Fruit fly (Drosophila melanogaster) whole organism, embryonic: Measurements from ENCODE around the gene sick.

ENCODE experiments used
- C15 ChIP-seq: fragments of 200-800 bp; sonication (Bioruptor generic); IDR thresholded peaks from 3 replicates; pipeline ENCODE4 v1.3.6; 2022; ENCODE audit warnings: missing biosample characterization, missing genetic modification characterization
- CG10654 ChIP-seq: fragments of 200-800 bp; sonication (Bioruptor generic); optimal IDR thresholded peaks from 2 replicates; lab custom pipeline; 2016; ENCODE audit warnings: missing biosample characterization, missing genetic modification characterization
- CG10979 ChIP-seq: fragments of 200-800 bp; sonication (Bioruptor generic); optimal IDR thresholded peaks from 2 replicates; lab custom pipeline; 2018; ENCODE audit warnings: missing biosample characterization, mild to moderate bottlenecking, missing genetic modification characterization, moderate library complexity
- CG11093 ChIP-seq: fragments of 200-800 bp; sonication (Bioruptor generic); IDR thresholded peaks from 3 replicates; pipeline ENCODE4 v1.3.6; 2022; ENCODE audit warnings: missing biosample characterization, missing genetic modification characterization
- CG11696 ChIP-seq: fragments of 200-800 bp; sonication (Bioruptor generic); IDR thresholded peaks from 2 replicates; pipeline ENCODE4 v1.3.6; 2022; ENCODE audit warnings: missing biosample characterization, missing genetic modification characterization
- CG12155 ChIP-seq: fragments of 200-800 bp; sonication (Bioruptor generic); optimal IDR thresholded peaks from 3 replicates; lab custom pipeline; 2016; ENCODE audit warnings: missing biosample characterization, missing genetic modification characterization
- CG12299 ChIP-seq: fragments of 200-800 bp; sonication (Bioruptor generic); optimal IDR thresholded peaks from 2 replicates; lab custom pipeline; 2018; ENCODE audit warnings: missing biosample characterization, mild to moderate bottlenecking, missing genetic modification characterization
- CG12659 ChIP-seq: fragments of 200-800 bp; sonication (Bioruptor generic); optimal IDR thresholded peaks from 3 replicates; lab custom pipeline; 2017; ENCODE audit warnings: mild to moderate bottlenecking, missing biosample characterization, missing genetic modification reagents, missing genetic modification characterization
- CG13296 ChIP-seq: fragments of 200-800 bp; sonication (Bioruptor generic); optimal IDR thresholded peaks from 3 replicates; lab custom pipeline; 2018; ENCODE audit warnings: missing biosample characterization, mild to moderate bottlenecking, missing genetic modification characterization
- CG13894 ChIP-seq: fragments of 200-800 bp; sonication (Bioruptor generic); optimal IDR thresholded peaks from 3 replicates; lab custom pipeline; 2018; ENCODE audit warnings: missing biosample characterization, mild to moderate bottlenecking, missing genetic modification characterization, moderate library complexity
- CG1529 ChIP-seq: fragments of 200-800 bp; sonication (Bioruptor generic); optimal IDR thresholded peaks from 3 replicates; lab custom pipeline; 2018; ENCODE audit warnings: missing biosample characterization, missing genetic modification characterization
- CG15696 ChIP-seq: fragments of 200-800 bp; sonication (Bioruptor generic); optimal IDR thresholded peaks from 2 replicates; lab custom pipeline; 2019; ENCODE audit warnings: missing biosample characterization, mild to moderate bottlenecking, missing genetic modification characterization, moderate library complexity
- CG16815 ChIP-seq: fragments of 200-800 bp; sonication (Bioruptor generic); optimal IDR thresholded peaks from 3 replicates; lab custom pipeline; 2017; ENCODE audit warnings: missing biosample characterization, mild to moderate bottlenecking, missing genetic modification characterization
- CG17612 ChIP-seq: fragments of 200-800 bp; sonication (Bioruptor generic); IDR thresholded peaks from 2 replicates; pipeline ENCODE4 v1.3.6; 2022; ENCODE audit warnings: missing biosample characterization, missing genetic modification characterization
- CG18476 ChIP-seq: fragments of 200-800 bp; sonication (Bioruptor generic); optimal IDR thresholded peaks from 2 replicates; lab custom pipeline; 2016; ENCODE audit warnings: missing biosample characterization, mild to moderate bottlenecking, missing genetic modification characterization
- CG18619 ChIP-seq: fragments of 200-800 bp; sonication (Bioruptor generic); optimal IDR thresholded peaks from 3 replicates; lab custom pipeline; 2017; ENCODE audit warnings: missing biosample characterization, mild to moderate bottlenecking, missing genetic modification characterization
- CG2129 ChIP-seq: fragments of 200-800 bp; sonication (Bioruptor generic); IDR thresholded peaks from 2 replicates; pipeline ENCODE4 v1.3.6; 2022; ENCODE audit warnings: missing biosample characterization, missing genetic modification characterization; ENCODE audit not compliant: partially characterized antibody
- CG2889 ChIP-seq: fragments of 200-800 bp; sonication (Bioruptor generic); IDR thresholded peaks from 3 replicates; pipeline ENCODE4 v1.3.6; 2022; ENCODE audit warnings: missing biosample characterization, missing genetic modification characterization
- CG30020 ChIP-seq: fragments of 200-800 bp; optimal IDR thresholded peaks from 2 replicates; lab custom pipeline; 2019; ENCODE audit warnings: missing biosample characterization, mild to moderate bottlenecking, missing genetic modification characterization, moderate library complexity
- CG31365 ChIP-seq: fragments of 200-800 bp; sonication (Bioruptor generic); optimal IDR thresholded peaks from 2 replicates; lab custom pipeline; 2018; ENCODE audit warnings: missing biosample characterization, mild to moderate bottlenecking, missing genetic modification characterization
- CG3281 ChIP-seq: fragments of 200-800 bp; sonication (Bioruptor generic); optimal IDR thresholded peaks from 3 replicates; lab custom pipeline; 2017; ENCODE audit warnings: missing biosample characterization, mild to moderate bottlenecking, missing genetic modification characterization
- CG6813 ChIP-seq: fragments of 200-800 bp; sonication (Bioruptor generic); optimal IDR thresholded peaks from 2 replicates; lab custom pipeline; 2017; ENCODE audit warnings: missing biosample characterization, missing genetic modification characterization, mild to moderate bottlenecking, moderate library complexity, missing genetic modification reagents
- CG8924 ChIP-seq: fragments of 200-800 bp; optimal IDR thresholded peaks from 3 replicates; lab custom pipeline; 2019; ENCODE audit warnings: missing biosample characterization, mild to moderate bottlenecking, missing genetic modification characterization, moderate library complexity
- Dip3 ChIP-seq: fragments of 200-800 bp; sonication (Bioruptor generic); optimal IDR thresholded peaks from 3 replicates; lab custom pipeline; 2016; ENCODE audit warnings: missing biosample characterization, missing genetic modification characterization
- Dll ChIP-seq: fragments of 200-800 bp; sonication (Bioruptor generic); IDR thresholded peaks from 4 replicates; pipeline ENCODE4 v1.3.6; 2022; ENCODE audit warnings: missing biosample characterization, missing genetic modification characterization; ENCODE audit not compliant: partially characterized antibody
- Dp ChIP-seq: fragments of 200-800 bp; sonication (Bioruptor generic); optimal IDR thresholded peaks from 2 replicates; lab custom pipeline; 2018; ENCODE audit warnings: missing biosample characterization, mild to moderate bottlenecking, missing genetic modification characterization, moderate library complexity
- HLH4C ChIP-seq: fragments of 200-800 bp; sonication (Bioruptor generic); IDR thresholded peaks from 3 replicates; pipeline ENCODE4 v1.3.6; 2022; ENCODE audit warnings: missing biosample characterization, missing genetic modification characterization; ENCODE audit not compliant: partially characterized antibody
- Hr78 ChIP-seq, 2 experiments: fragments of 200-800 bp in 1 of 2; fragments of >200 bp in 1 of 2; sonication (Bioruptor generic) in 1 of 2; optimal IDR thresholded peaks; 2 replicates each; lab custom pipeline; 2017 to 2019; ENCODE audit warnings: missing biosample characterization in 2 of 2, missing genetic modification characterization in 2 of 2, mild to moderate bottlenecking in 1 of 2, moderate library complexity in 1 of 2
- Hsf ChIP-seq: fragments of 200-800 bp; sonication (Bioruptor generic); optimal IDR thresholded peaks from 3 replicates; lab custom pipeline; 2016; ENCODE audit warnings: missing biosample characterization, missing genetic modification characterization
- Jarid2 ChIP-seq: fragments of 200-800 bp; sonication (Bioruptor generic); optimal IDR thresholded peaks from 3 replicates; lab custom pipeline; 2017; ENCODE audit warnings: mild to moderate bottlenecking, missing biosample characterization, missing genetic modification reagents, missing genetic modification characterization
- Sox102F ChIP-seq: fragments of 200-800 bp; sonication (Bioruptor generic); optimal IDR thresholded peaks from 2 replicates; lab custom pipeline; 2018; ENCODE audit warnings: missing biosample characterization, mild to moderate bottlenecking, missing genetic modification characterization, moderate library complexity
- Xbp1 ChIP-seq: fragments of 200-800 bp; sonication (Bioruptor generic); optimal IDR thresholded peaks from 3 replicates; lab custom pipeline; 2016; ENCODE audit warnings: missing biosample characterization, mild to moderate bottlenecking, missing genetic modification characterization
- YL-1 ChIP-seq: fragments of 200-800 bp; sonication (Bioruptor generic); optimal IDR thresholded peaks from 3 replicates; lab custom pipeline; 2017; ENCODE audit warnings: missing biosample characterization, mild to moderate bottlenecking, missing genetic modification characterization
- ap ChIP-seq: fragments of 200-800 bp; sonication (Bioruptor generic); IDR thresholded peaks from 2 replicates; pipeline ENCODE4 v1.3.6; 2022; ENCODE audit warnings: missing biosample characterization, missing genetic modification characterization
- bcd ChIP-seq: fragments of 200-800 bp; sonication (Bioruptor generic); optimal IDR thresholded peaks from 2 replicates; lab custom pipeline; 2017; ENCODE audit warnings: missing biosample characterization, mild to moderate bottlenecking, missing genetic modification characterization
- bsh ChIP-seq, 2 experiments: fragments of 200-800 bp; sonication (Bioruptor generic); optimal IDR thresholded peaks; 2 replicates each; lab custom pipeline; 2017 to 2018; ENCODE audit warnings: mild to moderate bottlenecking in 2 of 2, missing biosample characterization in 2 of 2, missing genetic modification characterization in 2 of 2, moderate library complexity in 1 of 2
- cwo ChIP-seq: fragments of 200-800 bp; sonication (Bioruptor generic); optimal IDR thresholded peaks from 3 replicates; lab custom pipeline; 2017; ENCODE audit warnings: missing biosample characterization, missing genetic modification characterization, mild to moderate bottlenecking, moderate library complexity, missing genetic modification reagents
- fd96Cb ChIP-seq: fragments of 200-800 bp; sonication (Bioruptor generic); optimal IDR thresholded peaks from 2 replicates; lab custom pipeline; 2018; ENCODE audit warnings: missing biosample characterization, mild to moderate bottlenecking, missing genetic modification characterization, moderate library complexity
- ind ChIP-seq: fragments of 200-800 bp; sonication (Bioruptor generic); optimal IDR thresholded peaks from 3 replicates; lab custom pipeline; 2016; ENCODE audit warnings: missing biosample characterization, missing genetic modification characterization
- insv ChIP-seq, 2 experiments: fragments of 200-800 bp; sonication (Bioruptor generic); optimal IDR thresholded peaks; 3 replicates each; lab custom pipeline; 2016 to 2018; ENCODE audit warnings: missing biosample characterization in 2 of 2, missing genetic modification characterization in 2 of 2
- klu ChIP-seq: fragments of 200-800 bp; sonication (Bioruptor generic); IDR thresholded peaks from 2 replicates; pipeline ENCODE4 v1.3.6; 2022; ENCODE audit warnings: missing biosample characterization, missing genetic modification characterization
- lbe ChIP-seq: fragments of 200-800 bp; sonication (Bioruptor generic); optimal IDR thresholded peaks from 2 replicates; lab custom pipeline; 2016; ENCODE audit warnings: missing biosample characterization, mild to moderate bottlenecking, missing genetic modification characterization
- nerfin-2 ChIP-seq: fragments of 200-800 bp; sonication (Bioruptor generic); IDR thresholded peaks from 2 replicates; pipeline ENCODE4 v1.3.6; 2022; ENCODE audit warnings: missing biosample characterization, missing genetic modification characterization; ENCODE audit not compliant: partially characterized antibody
- org-1 ChIP-seq: fragments of 200-800 bp; sonication (Bioruptor generic); optimal IDR thresholded peaks from 2 replicates; lab custom pipeline; 2017; ENCODE audit warnings: missing biosample characterization, missing genetic modification characterization
- sug ChIP-seq: fragments of 200-800 bp; optimal IDR thresholded peaks from 2 replicates; lab custom pipeline; 2019; ENCODE audit warnings: missing biosample characterization, mild to moderate bottlenecking, missing genetic modification characterization, moderate library complexity
- twi ChIP-seq: fragments of 200-800 bp; optimal IDR thresholded peaks from 2 replicates; lab custom pipeline; 2019; ENCODE audit warnings: missing biosample characterization, mild to moderate bottlenecking, missing genetic modification characterization, moderate library complexity
- wdn ChIP-seq: fragments of 200-800 bp; sonication (Bioruptor generic); IDR thresholded peaks from 2 replicates; pipeline ENCODE4 v1.3.6; 2022; ENCODE audit warnings: missing biosample characterization, missing genetic modification characterization

sick gene

DNA sequence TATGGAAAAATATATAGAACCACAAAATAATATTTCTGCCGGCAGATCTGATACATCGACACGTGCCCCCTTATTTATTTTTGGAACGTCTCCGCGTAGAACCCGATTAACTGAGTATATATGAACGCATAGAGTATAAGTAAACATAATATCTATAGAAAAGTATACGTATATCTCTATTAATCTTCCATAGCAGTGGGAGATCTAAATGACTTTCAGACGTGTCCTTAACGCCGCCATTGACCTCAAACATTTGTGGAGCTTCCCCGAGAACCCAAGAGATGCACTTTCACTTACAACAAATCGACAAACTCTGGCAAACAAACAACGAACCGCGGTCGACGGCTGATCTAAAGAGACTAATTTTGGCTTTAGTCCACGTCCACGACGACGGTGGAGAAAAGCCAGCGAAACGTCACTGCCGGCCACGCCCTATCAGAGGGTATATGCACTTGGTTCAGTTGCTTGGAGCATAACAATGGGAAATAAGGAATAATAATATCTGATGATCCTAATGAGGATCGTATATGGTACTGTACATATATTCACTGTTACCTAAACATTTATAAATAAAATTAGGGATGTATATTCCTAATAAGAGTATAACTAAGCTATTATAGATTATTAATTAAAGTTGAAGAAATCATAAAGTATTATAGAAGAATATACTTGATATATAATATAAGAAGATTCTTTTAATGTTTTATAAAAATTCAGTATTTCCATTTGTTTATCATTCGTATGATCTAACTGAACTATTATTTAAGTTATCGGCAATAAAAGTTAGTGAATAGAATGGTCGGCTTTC lies 32.2 kb upstream of the sick start, which contains the start of gene fbp (continued):
- no peak for TF ChIP-seq CG31365 (tag; lab: Kevin White, UChicago)
- peak; percentile 79 for TF ChIP-seq CG18619 (GFP tag; lab: Kevin White, UChicago)
- TF ChIP-seq C15: no peak
- TF ChIP-seq ind (GFP tag; lab: Kevin White, UChicago): peak; percentile 62
- peak; percentile 87 for TF ChIP-seq Jarid2 (GFP tag; lab: Kevin White, UChicago)
- TF ChIP-seq YL-1: no peak
- peak in 1 of 2 experiments; percentile 18 for TF ChIP-seq Hr78 (GFP tag; optimal IDR thresholded peaks at IDR 0.05; lab: Kevin White, UChicago)
- peak; percentile 62 for TF ChIP-seq Sox102F
- 0 out of 2 replicates have a peak, but pooled peaks have one; percentile 21 for TF ChIP-seq CG17612 (GFP tag; lab: Robert Waterston, UW)
- TF ChIP-seq CG2889 (GFP tag; lab: Robert Waterston, UW): 0 out of 3 replicates have a peak, but pooled peaks have one; percentile 52
- no peak for TF ChIP-seq CG11696
- peak; percentile 76 for TF ChIP-seq bcd (GFP tag; lab: Kevin White, UChicago)
- no peak for TF ChIP-seq CG11093 (GFP tag; lab: Robert Waterston, UW)
- TF ChIP-seq fd96Cb (tag; lab: Kevin White, UChicago): peak; percentile 47
- TF ChIP-seq Dp (GFP tag; lab: Kevin White, UChicago): no peak
- no peak for TF ChIP-seq CG6813
- TF ChIP-seq CG1529 (GFP tag; lab: Kevin White, UChicago): peak; percentile 46
- TF ChIP-seq Dll (GFP tag; lab: Robert Waterston, UW): no peak
- TF ChIP-seq cwo (GFP tag; lab: Kevin White, UChicago): peak; percentile 41
- peak; percentile 34; the same call in 1 of the 2 replicates for TF ChIP-seq wdn (GFP tag; lab: Robert Waterston, UW)
- TF ChIP-seq CG10979: peak; percentile 69
- TF ChIP-seq bsh (GFP tag; optimal IDR thresholded peaks at IDR 0.05; lab: Kevin White, UChicago): peak; percentile 56 to 61
- TF ChIP-seq lbe: no peak
- TF ChIP-seq twi (tag; lab: Kevin White, UChicago): no peak
- peak; percentile 59 for TF ChIP-seq CG10654
- TF ChIP-seq CG8924: peak; percentile 86
- TF ChIP-seq CG3281 (GFP tag; lab: Kevin White, UChicago): peak; percentile 73
- no peak for TF ChIP-seq nerfin-2 (GFP tag; lab: Robert Waterston, UW)
- TF ChIP-seq HLH4C (GFP tag; lab: Robert Waterston, UW): no peak
- TF ChIP-seq CG12155: peak; percentile 54
- no peak for TF ChIP-seq ap (GFP tag; lab: Robert Waterston, UW)
- TF ChIP-seq CG2129: no peak
- TF ChIP-seq Dip3 (GFP tag; lab: Kevin White, UChicago): no peak
- peak; percentile 70 for TF ChIP-seq CG13894 (tag; lab: Kevin White, UChicago)
- no peak for TF ChIP-seq CG12299
- peak; percentile 70 for TF ChIP-seq Xbp1 (GFP tag; lab: Kevin White, UChicago)
- peak; percentile 44 for TF ChIP-seq sug (tag; lab: Kevin White, UChicago)
- peak; percentile 63 for TF ChIP-seq org-1 (GFP tag; lab: Kevin White, UChicago)
- no peak for TF ChIP-seq CG18476 (GFP tag; lab: Kevin White, UChicago)
- peak; percentile 19 for TF ChIP-seq CG30020
- TF ChIP-seq CG15696 (tag; lab: Kevin White, UChicago): peak; percentile 20
- peak; percentile 29 for TF ChIP-seq Hsf (GFP tag; lab: Kevin White, UChicago)
- no peak for TF ChIP-seq insv (GFP tag; optimal IDR thresholded peaks at IDR 0.05; lab: Kevin White, UChicago)
- peak; percentile 82 for TF ChIP-seq CG12659 (GFP tag; lab: Kevin White, UChicago)
- TF ChIP-seq CG16815 (GFP tag; lab: Kevin White, UChicago): peak; percentile 68
- TF ChIP-seq klu: no peak
- TF ChIP-seq CG13296 (GFP tag; lab: Kevin White, UChicago): peak; percentile 4
